Worm (Caenorhabditis elegans): ENCODE measurements around the gene C31B8.7.

Gene C31B8.7

DNA sequence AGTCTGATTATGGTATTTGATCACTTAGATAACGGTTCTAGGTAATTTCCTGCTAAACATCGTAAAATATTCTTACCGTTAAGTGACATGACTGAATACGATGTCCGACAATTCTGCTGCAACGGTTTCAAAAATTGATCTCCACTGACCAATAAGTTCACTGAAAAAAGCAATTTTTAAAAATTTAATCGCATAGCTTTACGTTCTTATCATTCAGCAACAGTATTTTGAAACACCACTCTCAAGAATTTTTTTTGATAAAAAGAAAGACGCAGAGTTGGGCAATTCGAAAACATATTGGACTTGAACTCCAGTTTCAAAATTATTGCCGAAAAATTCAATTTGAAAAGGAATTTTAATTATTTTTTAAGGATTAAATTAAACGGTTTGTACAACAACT is 24.4 kb upstream of the C31B8.7 start, which contains the start of gene C31B8.12:
Gene C31B8.12, minus strand, starts transcription at position 101 of the 400 bp plus-strand sequence.
- TF ChIP-seq tbx-7 (tag; optimal IDR thresholded peaks at IDR 0.05) (no peak), nhr-232 (tag; optimal IDR thresholded peaks at IDR 0.05) (no peak), pros-1 (tag; optimal IDR thresholded peaks at IDR 0.05) (no peak), pha-4 (tag; optimal IDR thresholded peaks at IDR 0.05) (no peak), F13H6.1 (tag; optimal IDR thresholded peaks at IDR 0.05) (no peak), ceh-14 (tag; optimal IDR thresholded peaks at IDR 0.05) (no peak), C08G9.2 (tag; optimal IDR thresholded peaks at IDR 0.05) (no peak), ceh-6 (GFP tag; optimal IDR thresholded peaks at IDR 0.05) (no peak), hlh-6 (tag; optimal IDR thresholded peaks at IDR 0.05) (no peak), unc-55 (GFP tag; optimal IDR thresholded peaks at IDR 0.05) (no peak), che-1 (tag; optimal IDR thresholded peaks at IDR 0.05) (no peak)

- no peak for TF ChIP-seq ceh-34 (tag; optimal IDR thresholded peaks at IDR 0.05)
- no peak for TF ChIP-seq ttx-3 (tag; optimal IDR thresholded peaks at IDR 0.05)
- TF ChIP-seq npax-4 (tag; optimal IDR thresholded peaks at IDR 0.05): no peak
- TF ChIP-seq ahr-1 (tag; optimal IDR thresholded peaks at IDR 0.05): no peak
- TF ChIP-seq sdc-2 (tag; optimal IDR thresholded peaks at IDR 0.05): no peak
- no peak for TF ChIP-seq ama-1 (optimal IDR thresholded peaks at IDR 0.05)
- TF ChIP-seq pag-3 (tag; optimal IDR thresholded peaks at IDR 0.05; ENCODE audit: borderline replicate concordance): no peak
- no peak for TF ChIP-seq unc-3 (GFP tag; conservative IDR thresholded peaks at IDR 0.05)
- TF ChIP-seq unc-3 (tag; optimal IDR thresholded peaks at IDR 0.05): no peak
- TF ChIP-seq nfya-1 (tag; optimal IDR thresholded peaks at IDR 0.05): no peak
- TF ChIP-seq nhr-11 (tag; optimal IDR thresholded peaks at IDR 0.05): no peak
- TF ChIP-seq ztf-16 (tag; optimal IDR thresholded peaks at IDR 0.05): no peak
- no peak for TF ChIP-seq pax-1 (tag; optimal IDR thresholded peaks at IDR 0.05)
- no peak for TF ChIP-seq T23F11.4 (GFP tag; optimal IDR thresholded peaks at IDR 0.05)
- TF ChIP-seq odd-2 (tag; optimal IDR thresholded peaks at IDR 0.05): no peak
- TF ChIP-seq unc-86 (tag; optimal IDR thresholded peaks at IDR 0.05): no peak
Observed at ce11 chrV:2922594-2922993, 19.5 kb upstream of the C31B8.7 start, which contains the start of gene srh-38. Gene srh-38 (minus strand): TSS chrV:2922694.

ce11 chrV:2920125-2920524 is 17.0 kb upstream of the C31B8.7 start:
- TF ChIP-seq F13H6.1 (tag; optimal IDR thresholded peaks at IDR 0.05) (no peak), ahr-1 (tag; optimal IDR thresholded peaks at IDR 0.05) (no peak), hlh-15 (tag; optimal IDR thresholded peaks at IDR 0.05) (no peak), ceh-14 (tag; optimal IDR thresholded peaks at IDR 0.05) (no peak), fkh-6 (tag; optimal IDR thresholded peaks at IDR 0.05) (no peak), ets-4 (tag; optimal IDR thresholded peaks at IDR 0.05) (no peak), K09A11.1 (tag; optimal IDR thresholded peaks at IDR 0.05; ENCODE audit: insufficient read depth) (no peak), ceh-6 (GFP tag; optimal IDR thresholded peaks at IDR 0.05) (no peak)

- TF ChIP-seq unc-3 (GFP tag; conservative IDR thresholded peaks at IDR 0.05): no peak
- TF ChIP-seq unc-3 (tag; optimal IDR thresholded peaks at IDR 0.05): no peak
- no peak for TF ChIP-seq elt-4 (tag; optimal IDR thresholded peaks at IDR 0.05)
- no peak for TF ChIP-seq gmeb-2 (tag; optimal IDR thresholded peaks at IDR 0.05)
- no peak for TF ChIP-seq Y22D7AL.16 (tag; optimal IDR thresholded peaks at IDR 0.05)
- TF ChIP-seq npax-4 (tag; optimal IDR thresholded peaks at IDR 0.05): no peak
- no peak for TF ChIP-seq rnt-1 (tag; optimal IDR thresholded peaks at IDR 0.05)
- TF ChIP-seq ets-4 (tag; optimal IDR thresholded peaks at IDR 0.05): no peak
- no peak for TF ChIP-seq ceh-6 (GFP tag; optimal IDR thresholded peaks at IDR 0.05)
- TF ChIP-seq lim-6 (tag; optimal IDR thresholded peaks at IDR 0.05): no peak
- no peak for TF ChIP-seq C38D4.7 (GFP tag; optimal IDR thresholded peaks at IDR 0.05)
- no peak for TF ChIP-seq zip-5 (tag; optimal IDR thresholded peaks at IDR 0.05)
- TF ChIP-seq fax-1 (tag; optimal IDR thresholded peaks at IDR 0.05): no peak
- TF ChIP-seq fkh-10 (GFP tag; optimal IDR thresholded peaks at IDR 0.05): no peak
Observed at ce11 chrV:2913948-2914347, 10.8 kb upstream of the C31B8.7 start, which contains the start of gene srh-146. Gene srh-146 (plus strand): TSS chrV:2914248.

Measured in whole organism, late embryonic.